Fruit fly (Drosophila melanogaster) Kc167 (cell line): ENCODE measurements around the gene CG43725.

Source experiments
- Myc ChIP-seq: fragments of >200 bp; optimal IDR thresholded peaks from 2 replicates; lab custom pipeline; 2017; ENCODE audit warnings: missing external identifiers
- Sin3A ChIP-seq: fragments of >200 bp; optimal IDR thresholded peaks from 2 replicates; lab custom pipeline; 2018; ENCODE audit warnings: missing external identifiers
- h ChIP-seq: fragments of >200 bp; optimal IDR thresholded peaks from 3 replicates; lab custom pipeline; 2018; ENCODE audit warnings: missing external identifiers
- insv ChIP-seq: fragments of >200 bp; optimal IDR thresholded peaks from 3 replicates; lab custom pipeline; 2018; ENCODE audit warnings: missing external identifiers
- psq ChIP-seq: fragments of >200 bp; optimal IDR thresholded peaks from 2 replicates; lab custom pipeline; 2017; ENCODE audit warnings: missing external identifiers
- ttk ChIP-seq: sonication (Bioruptor generic); optimal IDR thresholded peaks from 2 replicates; lab custom pipeline; 2017; ENCODE audit warnings: missing external identifiers

dm6 chr2L:11066887-11067459 is 8.3 kb upstream of the CG43725 start, which contains the start of gene Samuel:
- TF ChIP-seq Myc (lab: Kevin White, UChicago) (no peak), h (lab: Kevin White, UChicago) (no peak), ttk (lab: Kevin White, UChicago) (no peak), psq (no peak), insv (lab: Kevin White, UChicago) (no peak), Sin3A (lab: Kevin White, UChicago) (no peak)
